Fruit fly (Drosophila melanogaster) whole organism, prepupa: ENCODE results near the gene CG6712.

Experiments
- CG10631 ChIP-seq: fragments of 200-800 bp; sonication (Bioruptor generic); optimal IDR thresholded peaks from 2 replicates; lab custom pipeline; 2016; ENCODE audit warnings: missing biosample characterization, missing genetic modification characterization
- CG10669 ChIP-seq: fragments of 200-800 bp; sonication (Bioruptor generic); optimal IDR thresholded peaks from 3 replicates; lab custom pipeline; 2018; ENCODE audit warnings: missing biosample characterization, mild to moderate bottlenecking, missing genetic modification characterization, moderate library complexity
- CG11762 ChIP-seq: fragments of 200-800 bp; sonication (Bioruptor generic); optimal IDR thresholded peaks from 3 replicates; lab custom pipeline; 2016; ENCODE audit warnings: missing biosample characterization, missing genetic modification characterization; ENCODE audit not compliant: insufficient read depth
- CG11902 ChIP-seq: fragments of 200-800 bp; sonication (Bioruptor generic); optimal IDR thresholded peaks from 3 replicates; lab custom pipeline; 2016; ENCODE audit warnings: missing biosample characterization, missing genetic modification characterization
- CG15336 ChIP-seq: fragments of 200-800 bp; sonication (Bioruptor generic); IDR thresholded peaks from 2 replicates; pipeline ENCODE4 v1.3.6; 2022; ENCODE audit warnings: missing biosample characterization, missing genetic modification characterization
- CG1621 ChIP-seq: fragments of 200-800 bp; sonication (Bioruptor generic); optimal IDR thresholded peaks from 3 replicates; lab custom pipeline; 2018; ENCODE audit warnings: missing biosample characterization, mild to moderate bottlenecking, missing genetic modification characterization
- CG31627 ChIP-seq: fragments of 200-800 bp; sonication (Bioruptor generic); optimal IDR thresholded peaks from 3 replicates; lab custom pipeline; 2016; ENCODE audit warnings: missing biosample characterization, missing genetic modification characterization
- CG32006 ChIP-seq: fragments of 200-800 bp; sonication (Bioruptor generic); optimal IDR thresholded peaks from 3 replicates; lab custom pipeline; 2017; ENCODE audit warnings: missing biosample characterization, mild to moderate bottlenecking, missing genetic modification characterization
- CG3919 ChIP-seq: fragments of 200-800 bp; sonication (Bioruptor generic); optimal IDR thresholded peaks from 3 replicates; lab custom pipeline; 2016; ENCODE audit warnings: missing biosample characterization, missing genetic modification characterization
- CG4318 ChIP-seq: fragments of 200-800 bp; sonication (Bioruptor generic); optimal IDR thresholded peaks from 3 replicates; lab custom pipeline; 2017; ENCODE audit warnings: missing biosample characterization, mild to moderate bottlenecking, missing genetic modification characterization
- CG6276 ChIP-seq: fragments of 200-800 bp; sonication (Bioruptor generic); optimal IDR thresholded peaks from 2 replicates; lab custom pipeline; 2017; ENCODE audit warnings: missing biosample characterization, mild to moderate bottlenecking, missing genetic modification characterization
- CG6792 ChIP-seq: fragments of 200-800 bp; sonication (Bioruptor generic); optimal IDR thresholded peaks from 3 replicates; lab custom pipeline; 2016; ENCODE audit warnings: missing biosample characterization, missing genetic modification characterization
- CG6808 ChIP-seq: fragments of 200-800 bp; sonication (Bioruptor generic); optimal IDR thresholded peaks from 3 replicates; lab custom pipeline; 2017; ENCODE audit warnings: missing biosample characterization, missing genetic modification characterization, mild to moderate bottlenecking, moderate library complexity, missing genetic modification reagents
- CG8632 ChIP-seq: fragments of 200-800 bp; sonication (Bioruptor generic); optimal IDR thresholded peaks from 3 replicates; lab custom pipeline; 2016; ENCODE audit warnings: missing biosample characterization, missing genetic modification characterization
- Eip75B ChIP-seq: fragments of 200-800 bp; sonication (Bioruptor generic); optimal IDR thresholded peaks from 3 replicates; lab custom pipeline; 2016; ENCODE audit warnings: missing biosample characterization, missing genetic modification characterization
- Eip78C ChIP-seq: fragments of 200-800 bp; sonication (Bioruptor generic); peaks from one replicate; lab custom pipeline; 2016; ENCODE audit warnings: missing biosample characterization, missing genetic modification characterization
- Ets21C ChIP-seq: fragments of 200-800 bp; sonication (Bioruptor generic); optimal IDR thresholded peaks from 3 replicates; lab custom pipeline; 2016; ENCODE audit warnings: missing biosample characterization, missing genetic modification characterization
- Ets96B ChIP-seq: fragments of 200-800 bp; optimal IDR thresholded peaks from 2 replicates; lab custom pipeline; 2019; ENCODE audit warnings: missing biosample characterization, mild to moderate bottlenecking, missing genetic modification characterization, moderate library complexity
- Hr4 ChIP-seq: fragments of 200-800 bp; sonication (Bioruptor generic); optimal IDR thresholded peaks from 3 replicates; lab custom pipeline; 2016; ENCODE audit warnings: missing biosample characterization, missing genetic modification characterization
- Lpt ChIP-seq: fragments of 200-800 bp; sonication (Bioruptor generic); optimal IDR thresholded peaks from 3 replicates; lab custom pipeline; 2016; ENCODE audit warnings: missing biosample characterization, missing genetic modification characterization
- Met ChIP-seq: fragments of 200-800 bp; sonication (Bioruptor generic); optimal IDR thresholded peaks from 3 replicates; lab custom pipeline; 2016; ENCODE audit warnings: missing biosample characterization, missing genetic modification characterization
- Sox14 ChIP-seq: fragments of 200-800 bp; sonication (Bioruptor generic); optimal IDR thresholded peaks from 3 replicates; lab custom pipeline; 2016; ENCODE audit warnings: missing biosample characterization, missing genetic modification characterization
- achi ChIP-seq: fragments of 200-800 bp; sonication (Bioruptor generic); optimal IDR thresholded peaks from 3 replicates; lab custom pipeline; 2016; ENCODE audit warnings: missing biosample characterization, missing genetic modification characterization
- acj6 ChIP-seq: fragments of 200-800 bp; sonication (Bioruptor generic); optimal IDR thresholded peaks from 3 replicates; lab custom pipeline; 2016; ENCODE audit warnings: missing biosample characterization, missing genetic modification characterization
- eg ChIP-seq: fragments of 200-800 bp; sonication (Bioruptor generic); IDR thresholded peaks from 3 replicates; pipeline ENCODE4 v1.3.6; 2022; ENCODE audit warnings: missing biosample characterization, missing genetic modification characterization
- fd59A ChIP-seq: fragments of 200-800 bp; sonication (Bioruptor generic); optimal IDR thresholded peaks from 2 replicates; lab custom pipeline; 2017; ENCODE audit warnings: missing biosample characterization, mild to moderate bottlenecking, missing genetic modification characterization, missing genetic modification reagents
- fd85E ChIP-seq: fragments of 200-800 bp; sonication (Bioruptor generic); optimal IDR thresholded peaks from 3 replicates; lab custom pipeline; 2016; ENCODE audit warnings: missing biosample characterization, missing genetic modification characterization
- fkh ChIP-seq: fragments of 200-800 bp; sonication (Bioruptor generic); optimal IDR thresholded peaks from 3 replicates; lab custom pipeline; 2017; ENCODE audit warnings: missing biosample characterization, mild to moderate bottlenecking, missing genetic modification characterization, moderate library complexity
- lz ChIP-seq: fragments of 200-800 bp; sonication (Bioruptor generic); optimal IDR thresholded peaks from 3 replicates; lab custom pipeline; 2016; ENCODE audit warnings: missing biosample characterization, missing genetic modification characterization
- pdm3 ChIP-seq: fragments of 200-800 bp; sonication (Bioruptor generic); optimal IDR thresholded peaks from 3 replicates; lab custom pipeline; 2016; ENCODE audit warnings: missing biosample characterization, missing genetic modification characterization
- spab ChIP-seq: fragments of 200-800 bp; sonication (Bioruptor generic); optimal IDR thresholded peaks from 2 replicates; lab custom pipeline; 2017; ENCODE audit warnings: missing biosample characterization, mild to moderate bottlenecking, missing genetic modification characterization, missing genetic modification reagents
- ss ChIP-seq, 2 experiments: fragments of 200-800 bp; sonication (Bioruptor generic); optimal IDR thresholded peaks; 2 replicates in 1 of 2; 3 replicates in 1 of 2; lab custom pipeline; 2017 to 2018; ENCODE audit warnings: mild to moderate bottlenecking in 2 of 2, missing biosample characterization in 2 of 2, missing genetic modification characterization in 2 of 2, moderate library complexity in 1 of 2
- svp ChIP-seq: fragments of 200-800 bp; sonication (Bioruptor generic); peaks from one replicate; lab custom pipeline; 2016; ENCODE audit warnings: missing biosample characterization, missing genetic modification characterization

The CG6712 gene

DNA sequence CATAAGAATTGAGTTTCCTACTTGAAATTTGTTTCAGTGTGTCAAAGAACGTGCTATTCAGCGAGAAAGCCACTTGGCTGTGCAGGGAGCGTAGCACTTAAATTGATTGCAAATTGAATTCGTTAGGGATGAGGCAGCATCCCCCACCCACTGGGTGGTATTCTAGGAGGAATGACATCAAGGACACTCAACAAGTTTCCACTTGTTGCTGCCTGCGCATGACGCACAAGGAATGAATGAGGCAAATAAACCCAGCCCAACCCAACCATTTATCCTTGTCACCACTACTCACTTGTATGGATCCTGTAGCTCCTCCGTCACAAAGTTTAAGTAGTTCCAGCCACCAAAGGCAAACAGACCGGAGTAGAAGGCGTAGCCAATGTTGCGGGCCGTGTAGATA is 42.9 kb downstream of the CG6712 start:
- TF ChIP-seq svp (GFP tag; lab: Kevin White, UChicago) (no peak), CG6808 (no peak), ss (GFP tag; optimal IDR thresholded peaks at IDR 0.05; lab: Kevin White, UChicago) (no peak), Eip75B (GFP tag; lab: Kevin White, UChicago) (no peak), CG10669 (GFP tag; lab: Kevin White, UChicago) (no peak), Ets96B (tag; lab: Kevin White, UChicago) (no peak), fd59A (no peak), pdm3 (no peak), CG4318 (GFP tag; lab: Kevin White, UChicago) (no peak), CG15336 (no peak), Ets21C (no peak), CG10631 (no peak), fkh (no peak), CG3919 (GFP tag; lab: Kevin White, UChicago) (no peak), CG11762 (GFP tag; lab: Kevin White, UChicago) (no peak), achi (GFP tag; lab: Kevin White, UChicago) (no peak), CG1621 (no peak), spab (GFP tag; lab: Kevin White, UChicago) (no peak), CG8632 (GFP tag; lab: Kevin White, UChicago) (no peak), Lpt (GFP tag; lab: Kevin White, UChicago) (no peak)

DNA sequence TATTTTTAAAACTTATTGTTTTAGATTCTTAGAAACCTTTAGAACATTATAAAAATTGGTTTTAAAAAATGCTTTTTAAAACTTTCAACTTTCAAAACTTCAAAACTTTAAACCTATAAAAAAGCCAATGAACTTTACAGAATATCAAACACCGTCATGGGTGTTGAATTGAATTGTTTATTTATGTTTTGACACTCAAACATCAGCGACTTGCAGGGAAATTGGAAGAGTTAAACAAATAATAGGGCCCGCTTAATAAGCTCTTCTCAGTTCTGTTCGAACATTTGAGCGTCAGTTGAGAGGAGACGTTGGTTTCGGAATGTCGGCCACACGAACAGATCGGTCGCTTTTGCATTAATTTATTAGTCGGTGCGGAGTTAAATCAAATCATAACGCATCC is 47.2 kb downstream of the CG6712 start, which contains the start of gene PLCXD:
TSS of gene PLCXD (plus strand) at position 286 of the 400 bp plus-strand sequence.
- TF ChIP-seq fkh (peak; percentile 32), achi (GFP tag; lab: Kevin White, UChicago) (no peak), CG3919 (GFP tag; lab: Kevin White, UChicago) (no peak), acj6 (GFP tag; lab: Kevin White, UChicago) (no peak), CG6792 (GFP tag; lab: Kevin White, UChicago) (no peak)
- TF ChIP-seq, all 60 proteins: peak for 1

DNA sequence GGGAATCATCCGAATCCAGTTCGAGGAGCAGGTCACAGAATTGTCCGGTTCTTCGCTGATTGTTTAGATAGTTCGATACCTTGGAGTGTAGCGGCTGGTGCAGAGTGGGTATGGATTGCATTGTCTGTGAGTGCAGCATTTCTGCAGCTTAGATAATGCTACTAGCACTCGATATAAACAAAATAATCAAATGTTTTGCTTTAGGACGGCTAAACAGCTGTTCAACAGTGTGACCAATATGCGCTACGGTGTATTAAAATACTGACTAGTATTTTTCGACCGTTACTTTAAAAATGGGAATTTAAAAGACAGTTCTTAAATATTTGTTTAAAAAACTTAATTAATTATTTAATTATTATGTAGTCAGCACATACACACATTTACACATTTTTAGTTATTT is 47.6 kb downstream of the CG6712 start, which contains the start of gene Plzf:
TSS of gene Plzf (minus strand) at position 196 of the 400 bp plus-strand sequence.
- TF ChIP-seq Sox14 (GFP tag; lab: Kevin White, UChicago): no peak
- no peak for TF ChIP-seq CG11902 (GFP tag; lab: Kevin White, UChicago)
- no peak for TF ChIP-seq acj6 (GFP tag; lab: Kevin White, UChicago)
- no peak for TF ChIP-seq CG3919 (GFP tag; lab: Kevin White, UChicago)
- TF ChIP-seq lz (GFP tag; lab: Kevin White, UChicago): no peak
- TF ChIP-seq pdm3: no peak
- TF ChIP-seq eg (GFP tag; lab: Robert Waterston, UW): no peak
- no peak for TF ChIP-seq Lpt (GFP tag; lab: Kevin White, UChicago)
- no peak for TF ChIP-seq CG31627 (GFP tag; lab: Kevin White, UChicago)

DNA sequence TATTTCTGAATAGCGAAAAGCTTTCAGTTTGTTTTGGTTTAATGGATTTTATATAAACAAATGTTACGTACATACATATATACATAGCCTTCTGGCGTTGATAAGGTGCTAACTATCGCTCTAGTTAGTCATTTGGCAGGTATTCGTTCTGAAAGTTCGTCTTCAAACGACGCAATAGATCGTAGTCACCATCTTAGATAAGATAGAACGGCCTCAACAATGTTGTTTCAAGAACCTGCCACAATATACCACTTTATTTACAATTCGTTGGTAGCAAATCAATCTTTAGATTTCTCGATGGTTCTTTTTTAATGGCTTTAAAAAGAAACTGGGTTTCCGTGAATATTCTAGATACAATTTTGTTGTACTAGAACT is 49.5 kb downstream of the CG6712 start:
- no peak for TF ChIP-seq fd85E
- TF ChIP-seq Eip78C (GFP tag; lab: Kevin White, UChicago): no peak
- TF ChIP-seq fkh: no peak
- no peak for TF ChIP-seq CG6276 (GFP tag; lab: Kevin White, UChicago)
- TF ChIP-seq CG32006: no peak
- no peak for TF ChIP-seq Ets96B (tag; lab: Kevin White, UChicago)
- no peak for TF ChIP-seq Met (GFP tag; lab: Kevin White, UChicago)
- TF ChIP-seq achi (GFP tag; lab: Kevin White, UChicago): no peak
- TF ChIP-seq Hr4 (GFP tag; lab: Kevin White, UChicago): peak; percentile 30
